Worm (Caenorhabditis elegans) whole organism, L1 larva: ENCODE results near the gene syx-18.

Source experiments
- alr-1 ChIP-seq: fragments of 200-800 bp; sonication (Bioruptor generic); optimal IDR thresholded peaks from 2 replicates; lab custom pipeline; 2018; ENCODE audit warnings: borderline replicate concordance, mild to moderate bottlenecking, missing genetic modification characterization, missing compliant biosample characterization
- blmp-1 ChIP-seq: fragments of 150-350 bp; optimal IDR thresholded peaks from 2 replicates; lab custom pipeline; 2014; ENCODE audit warnings: missing biosample characterization, missing genetic modification characterization
- ceh-90 ChIP-seq: sonication (generic microtip); optimal IDR thresholded peaks from 2 replicates; lab custom pipeline; 2016; ENCODE audit warnings: missing genetic modification characterization, missing compliant biosample characterization
- egl-13 ChIP-seq: sonication (generic microtip); optimal IDR thresholded peaks from 2 replicates; lab custom pipeline; 2016; ENCODE audit warnings: missing genotype, missing genetic modification reagents, missing genetic modification characterization, missing compliant biosample characterization
- elt-3 ChIP-seq, 6 experiments: fragments of 150-350 bp in 1 of 6; sonication (generic microtip); optimal IDR thresholded peaks; 2 replicates each; lab custom pipeline; 2017 to 2018; ENCODE audit warnings: missing biosample characterization in 6 of 6, missing genetic modification characterization in 6 of 6, inconsistent platforms in 1 of 6
- fkh-10 ChIP-seq: sonication (generic microtip); optimal IDR thresholded peaks from 2 replicates; lab custom pipeline; 2017; ENCODE audit warnings: missing biosample characterization, missing genetic modification reagents, missing genetic modification characterization
- mep-1 ChIP-seq: fragments of 150-350 bp; optimal IDR thresholded peaks from 2 replicates; lab custom pipeline; 2014; ENCODE audit warnings: missing biosample characterization, missing genetic modification characterization
- skn-1 ChIP-seq: fragments of 150-350 bp; optimal IDR thresholded peaks from 2 replicates; lab custom pipeline; 2014; ENCODE audit warnings: missing biosample characterization, missing genetic modification characterization
- snpc-4 ChIP-seq: fragments of 150-350 bp; optimal IDR thresholded peaks from 2 replicates; lab custom pipeline; 2014; ENCODE audit warnings: missing biosample characterization, missing genetic modification characterization
- sox-4 ChIP-seq: sonication (generic microtip); optimal IDR thresholded peaks from 2 replicates; lab custom pipeline; 2016; ENCODE audit warnings: missing genetic modification characterization, missing compliant biosample characterization
- sup-37 ChIP-seq: fragments of 200-800 bp; sonication (Bioruptor generic); optimal IDR thresholded peaks from 2 replicates; lab custom pipeline; 2018; ENCODE audit warnings: mild to moderate bottlenecking, missing genetic modification characterization, missing compliant biosample characterization

DNA sequence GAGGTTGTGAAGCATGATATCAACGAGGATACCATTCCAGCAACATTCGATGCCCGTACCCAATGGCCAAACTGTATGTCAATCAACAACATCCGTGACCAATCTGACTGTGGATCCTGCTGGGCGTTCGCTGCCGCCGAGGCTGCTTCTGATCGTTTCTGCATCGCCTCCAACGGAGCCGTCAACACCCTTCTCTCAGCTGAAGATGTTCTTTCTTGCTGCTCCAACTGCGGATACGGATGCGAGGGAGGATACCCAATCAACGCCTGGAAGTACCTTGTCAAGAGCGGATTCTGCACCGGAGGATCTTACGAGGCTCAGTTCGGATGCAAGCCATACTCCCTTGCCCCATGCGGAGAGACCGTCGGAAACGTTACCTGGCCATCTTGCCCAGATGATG, 40.3 kb downstream of the syx-18 start:
- TF ChIP-seq ceh-90 (tag; lab: Kevin White, UChicago) (no peak), mep-1 (tag; lab: Kevin White, UChicago) (no peak), sup-37 (GFP tag; lab: Kevin White, UChicago) (no peak), egl-13 (tag; lab: Kevin White, UChicago) (no peak), elt-3 (tag; optimal IDR thresholded peaks at IDR 0.05; lab: Kevin White, UChicago) (no peak), alr-1 (no peak), fkh-10 (GFP tag; lab: Kevin White, UChicago) (no peak), sox-4 (no peak), skn-1 (tag; lab: Kevin White, UChicago) (no peak), snpc-4 (tag; lab: Kevin White, UChicago) (no peak), blmp-1 (tag; lab: Kevin White, UChicago) (no peak)
